Worm (Caenorhabditis elegans): Measurements from ENCODE around the gene srw-3.
A peak's percentile ranks its signal among the peaks of the same experiment; 100 is the strongest.

Gene srw-3

ce11 chrV:7717629-7718028 is 12.2 kb downstream of the srw-3 start, which contains the start of gene ZK105.5:
TSS of gene ZK105.5 (minus strand) at chrV:7717729.
- TF ChIP-seq drap-1 (GFP tag; optimal IDR thresholded peaks at IDR 0.05) (no peak), nhr-2 (tag; optimal IDR thresholded peaks at IDR 0.05) (no peak), blmp-1 (tag; optimal IDR thresholded peaks at IDR 0.05) (no peak), nhr-12 (tag; optimal IDR thresholded peaks at IDR 0.05) (no peak), unc-62 (GFP tag; optimal IDR thresholded peaks at IDR 0.05) (no peak), ztf-11 (tag; optimal IDR thresholded peaks at IDR 0.05) (no peak), flh-1 (GFP tag; optimal IDR thresholded peaks at IDR 0.05) (no peak), sptf-1 (tag; optimal IDR thresholded peaks at IDR 0.05) (no peak), elt-1 (tag; optimal IDR thresholded peaks at IDR 0.05; ENCODE audit: borderline replicate concordance, insufficient read depth) (no peak), hlh-1 (tag; optimal IDR thresholded peaks at IDR 0.05) (no peak), lin-13 (tag; optimal IDR thresholded peaks at IDR 0.05) (no peak), elt-3 (tag; optimal IDR thresholded peaks at IDR 0.05) (no peak), ces-1 (GFP tag; optimal IDR thresholded peaks at IDR 0.05) (no peak), mep-1 (tag; optimal IDR thresholded peaks at IDR 0.05) (no peak), cnd-1 (tag; optimal IDR thresholded peaks at IDR 0.05) (no peak), unc-39 (tag; optimal IDR thresholded peaks at IDR 0.05) (no peak), ceh-43 (GFP tag; optimal IDR thresholded peaks at IDR 0.05) (no peak), ceh-39 (tag; optimal IDR thresholded peaks at IDR 0.05) (no peak)

DNA sequence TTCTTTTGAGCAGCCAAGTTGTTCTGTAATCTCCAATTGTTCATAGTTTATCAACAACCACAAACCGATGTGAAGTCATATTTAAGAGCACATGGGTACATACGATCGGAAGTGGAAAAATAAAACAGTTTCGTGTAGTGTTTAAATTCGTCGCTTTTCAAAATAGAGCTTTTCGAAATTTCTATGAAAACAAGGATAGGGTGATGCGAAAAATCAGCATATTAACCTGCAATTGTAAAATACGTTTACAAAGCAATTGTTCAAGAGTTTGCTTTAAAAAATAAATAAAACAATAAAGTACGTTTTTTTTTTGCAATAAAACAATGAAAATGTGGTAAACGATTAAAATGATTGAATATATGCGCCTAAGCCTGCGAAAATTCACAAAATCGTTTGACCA is 16.5 kb downstream of the srw-3 start, which contains the start of gene ZK105.14:
Gene ZK105.14 (minus strand): TSS at position 101 of the 400 bp plus-strand sequence.
- TF ChIP-seq unc-62 (GFP tag; optimal IDR thresholded peaks at IDR 0.05) (no peak), tbx-8 (GFP tag; optimal IDR thresholded peaks at IDR 0.05) (no peak), snpc-4 (tag; optimal IDR thresholded peaks at IDR 0.05) (no peak), mls-2 (tag; optimal IDR thresholded peaks at IDR 0.05) (no peak), sptf-1 (tag; optimal IDR thresholded peaks at IDR 0.05) (no peak), elt-3 (tag; optimal IDR thresholded peaks at IDR 0.05) (no peak), zip-8 (tag; optimal IDR thresholded peaks at IDR 0.05) (no peak), lsy-2 (tag; optimal IDR thresholded peaks at IDR 0.05) (no peak), unc-120 (tag; optimal IDR thresholded peaks at IDR 0.05; ENCODE audit: poor library complexity, severe bottlenecking) (no peak), ztf-11 (tag; optimal IDR thresholded peaks at IDR 0.05) (no peak), bed-3 (GFP tag; optimal IDR thresholded peaks at IDR 0.05) (no peak), nhr-12 (tag; optimal IDR thresholded peaks at IDR 0.05) (no peak), lin-32 (GFP tag; optimal IDR thresholded peaks at IDR 0.05) (no peak), flh-1 (GFP tag; optimal IDR thresholded peaks at IDR 0.05) (no peak), cnd-1 (tag; optimal IDR thresholded peaks at IDR 0.05) (no peak), hlh-1 (tag; optimal IDR thresholded peaks at IDR 0.05) (no peak), ceh-43 (GFP tag; optimal IDR thresholded peaks at IDR 0.05) (no peak), ceh-83 (GFP tag; optimal IDR thresholded peaks at IDR 0.05) (no peak), mab-5 (tag; optimal IDR thresholded peaks at IDR 0.05) (no peak)

- TF ChIP-seq pha-4 (tag; optimal IDR thresholded peaks at IDR 0.05) (no peak), lin-13 (tag; optimal IDR thresholded peaks at IDR 0.05) (no peak), unc-39 (tag; optimal IDR thresholded peaks at IDR 0.05) (no peak), ces-1 (GFP tag; optimal IDR thresholded peaks at IDR 0.05) (peak; percentile 16)
These were observed 18.6 kb downstream of the srw-3 start, which contains the start of the genes ZK105.6 and ZK105.8 for ce11 chrV:7723967-7724544. TSS of gene ZK105.6 (minus strand) at chrV:7724067. TSS of gene ZK105.8 (plus strand) at chrV:7724494.

DNA sequence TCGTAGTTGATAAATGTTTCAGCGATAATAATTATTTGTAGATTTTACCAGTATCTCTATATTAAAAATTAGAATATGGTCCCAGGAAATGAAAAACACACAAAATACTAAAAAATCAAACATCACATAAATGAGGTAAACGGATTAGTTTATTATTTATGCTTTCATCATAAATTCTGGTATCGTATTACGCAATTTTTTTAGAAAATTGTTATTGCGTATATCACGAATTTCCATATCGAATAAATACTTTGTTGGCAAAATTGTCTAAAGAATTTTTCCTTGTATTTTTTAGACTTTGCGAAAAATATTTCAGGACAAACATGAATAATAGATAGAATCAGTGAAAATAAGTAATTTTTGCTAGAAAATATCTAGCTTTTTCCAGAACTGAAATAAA is 20.8 kb downstream of the srw-3 start:
- TF ChIP-seq unc-120 (tag; optimal IDR thresholded peaks at IDR 0.05; ENCODE audit: poor library complexity, severe bottlenecking): no peak
- peak; percentile 68 for TF ChIP-seq zip-8 (tag; optimal IDR thresholded peaks at IDR 0.05)
- no peak for TF ChIP-seq snpc-4 (tag; optimal IDR thresholded peaks at IDR 0.05)
- TF ChIP-seq cnd-1 (tag; optimal IDR thresholded peaks at IDR 0.05): no peak

DNA sequence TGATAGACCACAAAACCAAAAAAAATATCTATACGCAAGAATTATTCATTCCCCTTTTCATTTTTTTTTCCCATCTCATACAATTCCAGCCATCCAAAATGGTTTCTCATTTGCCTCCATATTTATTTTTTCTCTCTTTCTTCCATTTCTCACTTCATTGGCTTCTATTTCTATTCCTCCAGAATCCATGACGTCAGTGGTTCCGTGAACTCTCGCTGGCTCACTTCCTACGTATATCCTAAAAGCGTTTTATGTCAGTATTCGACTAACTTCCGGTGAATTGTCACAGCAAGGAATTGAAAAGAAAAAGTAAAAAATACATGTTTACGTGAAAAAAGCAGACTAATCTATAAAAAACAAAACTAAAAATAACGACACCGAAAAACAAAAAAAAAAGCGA is 21.5 kb downstream of the srw-3 start:
- TF ChIP-seq nhr-2 (tag; optimal IDR thresholded peaks at IDR 0.05): no peak
- no peak for TF ChIP-seq hlh-1 (tag; optimal IDR thresholded peaks at IDR 0.05)
- TF ChIP-seq flh-1 (GFP tag; optimal IDR thresholded peaks at IDR 0.05): no peak
- no peak for TF ChIP-seq nhr-237 (tag; optimal IDR thresholded peaks at IDR 0.05)
- TF ChIP-seq lsy-2 (tag; optimal IDR thresholded peaks at IDR 0.05): no peak
- TF ChIP-seq nhr-12 (tag; optimal IDR thresholded peaks at IDR 0.05): no peak
- TF ChIP-seq snpc-4 (tag; optimal IDR thresholded peaks at IDR 0.05): no peak
- no peak for TF ChIP-seq ceh-43 (GFP tag; optimal IDR thresholded peaks at IDR 0.05)
- TF ChIP-seq ceh-39 (tag; optimal IDR thresholded peaks at IDR 0.05): no peak
- no peak for TF ChIP-seq elt-3 (tag; optimal IDR thresholded peaks at IDR 0.05)
- TF ChIP-seq pha-4 (tag; optimal IDR thresholded peaks at IDR 0.05): no peak
- no peak for TF ChIP-seq cnd-1 (tag; optimal IDR thresholded peaks at IDR 0.05)
